Worm (Caenorhabditis elegans): ENCODE data around the gene kcmf-1.

ce11 chrIII:7792209-7792608 is 37.0 kb upstream of the kcmf-1 start:
- TF ChIP-seq W03F9.2 (tag; optimal IDR thresholded peaks at IDR 0.05) (no peak), him-1 (tag; optimal IDR thresholded peaks at IDR 0.05) (no peak)

All from whole organism, L4/young adult.